Fruit fly (Drosophila melanogaster): ENCODE measurements around the gene MsrA.

DNA sequence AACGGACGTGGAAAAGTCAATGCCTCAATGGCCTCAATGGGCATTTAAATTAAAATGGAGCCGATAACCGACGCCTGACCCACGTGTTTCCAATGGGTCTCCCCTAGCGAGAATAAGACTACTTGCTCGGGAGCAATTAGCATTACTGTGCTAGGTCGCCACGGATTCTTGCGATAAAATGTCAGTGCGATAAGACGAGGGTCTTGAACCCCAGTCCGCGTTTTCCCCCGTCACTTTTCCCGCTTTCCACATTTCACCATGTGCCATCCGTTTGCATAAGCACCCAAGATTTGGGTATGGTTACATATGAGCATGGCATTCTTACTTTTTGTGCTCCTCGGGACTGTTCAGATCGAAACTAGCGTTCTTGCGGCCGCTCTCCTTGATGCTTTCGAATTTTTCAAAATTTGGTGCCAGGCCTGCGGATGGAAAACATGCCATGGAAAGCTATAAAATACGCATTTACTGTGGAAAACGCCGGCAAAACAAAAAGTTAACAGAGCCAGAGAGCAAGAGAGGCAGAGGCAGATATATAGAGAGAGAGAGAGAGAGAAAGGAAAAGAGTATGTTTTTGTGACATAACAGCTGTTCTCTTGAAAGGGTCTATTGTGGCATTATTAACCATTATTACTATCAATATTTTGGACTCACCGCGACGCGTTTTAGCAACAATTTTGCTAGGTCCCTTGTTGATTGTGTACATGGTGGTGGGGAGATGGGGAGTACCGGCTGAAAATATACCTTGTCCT lies 3.5 kb upstream of the MsrA start:
- TF ChIP-seq CG5204 (GFP tag; optimal IDR thresholded peaks at IDR 0.05) (no peak), CG7101 (tag; optimal IDR thresholded peaks at IDR 0.05) (no peak), toe (GFP tag; optimal IDR thresholded peaks at IDR 0.05) (no peak), tj (GFP tag; optimal IDR thresholded peaks at IDR 0.05) (no peak)
